Worm (Caenorhabditis elegans) whole organism, L4 larva: ENCODE measurements around the gene hpl-1.

Experiments used
- ZK546.5 ChIP-seq, 2 experiments: sonication (generic microtip); optimal IDR thresholded peaks; 2 replicates each; lab custom pipeline; 2017; ENCODE audit warnings: missing biosample characterization in 2 of 2, missing genetic modification characterization in 2 of 2
- aha-1 ChIP-seq: fragments of 150-350 bp; peaks from one replicate; lab custom pipeline; 2014; ENCODE audit warnings: missing biosample characterization, missing genetic modification characterization
- aly-2 ChIP-seq: sonication (generic microtip); optimal IDR thresholded peaks from 2 replicates; lab custom pipeline; 2018; ENCODE audit warnings: missing biosample characterization, missing genetic modification characterization
- ama-1 ChIP-seq: fragments of 150-350 bp; optimal IDR thresholded peaks from 2 replicates; lab custom pipeline; 2014; ENCODE audit warnings: inconsistent platforms, mixed read lengths
- attf-4 ChIP-seq: sonication (generic microtip); optimal IDR thresholded peaks from 3 replicates; lab custom pipeline; 2017; ENCODE audit warnings: missing biosample characterization, missing genetic modification characterization
- ceh-28 ChIP-seq: fragments of 150-350 bp; optimal IDR thresholded peaks from 2 replicates; lab custom pipeline; 2014; ENCODE audit warnings: missing biosample characterization, missing genetic modification reagents, missing genetic modification characterization
- cey-2 ChIP-seq: sonication (generic microtip); optimal IDR thresholded peaks from 3 replicates; lab custom pipeline; 2017; ENCODE audit warnings: missing genetic modification characterization, mild to moderate bottlenecking, missing compliant biosample characterization, antibody characterized with exemption, borderline replicate concordance; ENCODE audit not compliant: insufficient read depth
- ctbp-1 ChIP-seq: fragments of 200-800 bp; sonication (Bioruptor generic); IDR thresholded peaks from 2 replicates; pipeline ENCODE4 v1.3.6; 2022; ENCODE audit warnings: missing genetic modification reagents, missing genetic modification characterization, missing compliant biosample characterization
- daf-12 ChIP-seq: fragments of 150-350 bp; optimal IDR thresholded peaks from 2 replicates; lab custom pipeline; 2014; ENCODE audit warnings: missing biosample characterization, missing genetic modification reagents, missing genetic modification characterization
- dmd-6 ChIP-seq: fragments of 200-800 bp; sonication (Bioruptor generic); IDR thresholded peaks from 2 replicates; pipeline ENCODE4 v1.3.6; 2022; ENCODE audit warnings: missing genetic modification reagents, missing genetic modification characterization, missing compliant biosample characterization
- egl-27 ChIP-seq: sonication (generic microtip); optimal IDR thresholded peaks from 3 replicates; lab custom pipeline; 2017; ENCODE audit warnings: missing biosample characterization, missing genetic modification reagents, missing genetic modification characterization
- egl-43 ChIP-seq: fragments of 200-800 bp; sonication (Bioruptor generic); IDR thresholded peaks from 2 replicates; pipeline ENCODE4 v1.3.6; 2022; ENCODE audit warnings: missing genetic modification reagents, missing genetic modification characterization, missing compliant biosample characterization
- fkh-10 ChIP-seq: fragments of 150-350 bp; optimal IDR thresholded peaks from 2 replicates; lab custom pipeline; 2014; ENCODE audit warnings: missing biosample characterization, missing genetic modification reagents, missing genetic modification characterization
- hif-1 ChIP-seq, 2 experiments: sonication (generic microtip); optimal IDR thresholded peaks; 2 replicates each; lab custom pipeline; 2016 to 2017; ENCODE audit warnings: missing compliant biosample characterization in 2 of 2, missing genetic modification characterization in 2 of 2, missing genetic modification reagents in 2 of 2, missing genotype in 2 of 2, mild to moderate bottlenecking in 1 of 2
- hlh-11 ChIP-seq: fragments of 200-800 bp; sonication (Bioruptor generic); optimal IDR thresholded peaks from 2 replicates; lab custom pipeline; 2018; ENCODE audit warnings: mild to moderate bottlenecking, missing genetic modification characterization, missing compliant biosample characterization
- hlh-30 ChIP-seq: sonication (generic microtip); optimal IDR thresholded peaks from 2 replicates; lab custom pipeline; 2017; ENCODE audit warnings: antibody characterized with exemption, mild to moderate bottlenecking, missing genetic modification characterization, missing compliant biosample characterization; ENCODE audit not compliant: insufficient read depth
- hmg-1.1 ChIP-seq: fragments of 200-800 bp; sonication (Bioruptor generic); IDR thresholded peaks from 2 replicates; pipeline ENCODE4 v1.3.6; 2022; ENCODE audit warnings: missing genetic modification reagents, missing genetic modification characterization, missing compliant biosample characterization
- lin-1 ChIP-seq: fragments of 200-800 bp; sonication (Bioruptor generic); IDR thresholded peaks from 2 replicates; pipeline ENCODE4 v1.3.6; 2022; ENCODE audit warnings: missing genetic modification reagents, missing genetic modification characterization, missing compliant biosample characterization
- lin-13 ChIP-seq: fragments of 150-350 bp; optimal IDR thresholded peaks from 2 replicates; lab custom pipeline; 2014; ENCODE audit warnings: missing biosample characterization, missing genetic modification reagents, missing genetic modification characterization
- lin-15B ChIP-seq: fragments of 150-350 bp; sonication (generic microtip); optimal IDR thresholded peaks from 3 replicates; lab custom pipeline; 2014; ENCODE audit warnings: missing biosample characterization, missing genetic modification characterization
- lin-38 ChIP-seq: fragments of 200-800 bp; sonication (Bioruptor generic); IDR thresholded peaks from 2 replicates; pipeline ENCODE4 v1.3.6; 2022; ENCODE audit warnings: missing genetic modification reagents, missing genetic modification characterization, missing compliant biosample characterization
- lsy-2 ChIP-seq, 2 experiments: fragments of 150-350 bp in 1 of 2; sonication (generic microtip) in 1 of 2; optimal IDR thresholded peaks; 2 replicates each; lab custom pipeline; 2014 to 2017; ENCODE audit warnings: missing biosample characterization in 2 of 2, missing genetic modification characterization in 2 of 2
- madf-9 ChIP-seq: fragments of 200-800 bp; sonication (Bioruptor generic); conservative IDR thresholded peaks from 2 replicates; pipeline ENCODE4 v1.3.6; 2022; ENCODE audit warnings: missing genetic modification reagents, missing genetic modification characterization, missing compliant biosample characterization
- mdl-1 ChIP-seq, 2 experiments: fragments of 150-350 bp in 1 of 2; sonication (generic microtip) in 1 of 2; optimal IDR thresholded peaks; 2 replicates each; lab custom pipeline; 2014 to 2017; ENCODE audit warnings: missing biosample characterization in 2 of 2, missing genetic modification characterization in 2 of 2
- mep-1 ChIP-seq: fragments of 150-350 bp; sonication (generic microtip); optimal IDR thresholded peaks from 3 replicates; lab custom pipeline; 2014; ENCODE audit warnings: missing biosample characterization, missing genetic modification characterization
- nhr-11 ChIP-seq: fragments of 150-350 bp; optimal IDR thresholded peaks from 2 replicates; lab custom pipeline; 2014; ENCODE audit warnings: missing biosample characterization, missing genetic modification characterization
- nhr-6 ChIP-seq: fragments of 150-350 bp; optimal IDR thresholded peaks from 2 replicates; lab custom pipeline; 2014; ENCODE audit warnings: missing biosample characterization, missing genetic modification characterization
- nhr-76 ChIP-seq: fragments of 150-350 bp; optimal IDR thresholded peaks from 2 replicates; lab custom pipeline; 2014; ENCODE audit warnings: missing biosample characterization, missing genetic modification characterization
- nhr-77 ChIP-seq: fragments of 150-350 bp; optimal IDR thresholded peaks from 2 replicates; lab custom pipeline; 2014; ENCODE audit warnings: missing biosample characterization, missing genetic modification characterization
- rbr-2 ChIP-seq: sonication (generic microtip); optimal IDR thresholded peaks from 2 replicates; lab custom pipeline; 2016; ENCODE audit warnings: missing genotype, missing genetic modification characterization, missing compliant biosample characterization
- set-16 ChIP-seq: fragments of 200-800 bp; sonication (Bioruptor generic); IDR thresholded peaks from 2 replicates; pipeline ENCODE4 v1.3.6; 2022; ENCODE audit warnings: missing genetic modification reagents, missing genetic modification characterization, missing compliant biosample characterization
- tra-1 ChIP-seq: fragments of 200-800 bp; sonication (Bioruptor generic); IDR thresholded peaks from 2 replicates; pipeline ENCODE4 v1.3.6; 2022; ENCODE audit warnings: missing genetic modification reagents, missing genetic modification characterization, missing compliant biosample characterization
- unc-39 ChIP-seq: sonication (generic microtip); optimal IDR thresholded peaks from 2 replicates; lab custom pipeline; 2017; ENCODE audit warnings: missing biosample characterization, missing genetic modification characterization
- unc-62 ChIP-seq, 3 experiments: fragments of 150-350 bp in 1 of 3; sonication (generic microtip); optimal IDR thresholded peaks in 2 of 3; peaks in 1 of 3; 1 replicate in 1 of 3; 2 replicates in 2 of 3; lab custom pipeline; 2014 to 2017; ENCODE audit warnings: missing biosample characterization in 3 of 3, missing genetic modification characterization in 3 of 3, missing genetic modification reagents in 3 of 3, missing genotype in 1 of 3
- zfp-2 ChIP-seq: sonication (generic microtip); optimal IDR thresholded peaks from 2 replicates; lab custom pipeline; 2016; ENCODE audit warnings: mild to moderate bottlenecking, missing genetic modification characterization, missing compliant biosample characterization
- ztf-7 ChIP-seq: fragments of 150-350 bp; optimal IDR thresholded peaks from 2 replicates; lab custom pipeline; 2014; ENCODE audit warnings: missing biosample characterization, missing genetic modification characterization

hpl-1 gene

ce11 chrX:13206911-13207310, 38.3 kb upstream of the hpl-1 start:
- TF ChIP-seq ama-1 (no peak), zfp-2 (no peak), hif-1 (tag; optimal IDR thresholded peaks at IDR 0.05; lab: Kevin White, UChicago) (no peak), daf-12 (tag; lab: Kevin White, UChicago) (no peak), aha-1 (tag; lab: Kevin White, UChicago) (peak; percentile 16), ztf-7 (tag; lab: Kevin White, UChicago) (no peak)

ce11 chrX:13209026-13209425, 36.2 kb upstream of the hpl-1 start:
- TF ChIP-seq hmg-1.1 (0 out of 2 replicates have a peak, but pooled peaks have one; percentile 14), set-16 (peak; percentile 27; the same call in 1 of the 2 replicates), unc-62 (GFP tag; optimal IDR thresholded peaks at IDR 0.05 in 1 of 2; lab: Kevin White, UChicago) (peak in 1 of 2 experiments; percentile 53), unc-62 (tag; optimal IDR thresholded peaks at IDR 0.05; lab: Kevin White, UChicago) (no peak), tra-1 (GFP tag; lab: Robert Waterston, UW) (no peak), ceh-28 (tag; lab: Kevin White, UChicago) (no peak), aha-1 (tag; lab: Kevin White, UChicago) (peak; percentile 85)

ce11 chrX:13210478-13210877, 34.7 kb upstream of the hpl-1 start:
- no peak for TF ChIP-seq nhr-77
- no peak for TF ChIP-seq unc-39 (tag; lab: Kevin White, UChicago)
- no peak for TF ChIP-seq nhr-76 (tag; lab: Kevin White, UChicago)
- no peak for TF ChIP-seq attf-4 (tag; lab: Kevin White, UChicago)
- TF ChIP-seq aly-2 (tag; lab: Kevin White, UChicago) = no peak
- TF ChIP-seq nhr-6 (tag; lab: Kevin White, UChicago) = no peak
- peak in 1 of 2 experiments; percentile 43 for TF ChIP-seq unc-62 (GFP tag; optimal IDR thresholded peaks at IDR 0.05 in 1 of 2; lab: Kevin White, UChicago)
- TF ChIP-seq unc-62 (tag; optimal IDR thresholded peaks at IDR 0.05; lab: Kevin White, UChicago) = no peak
- TF ChIP-seq mep-1 (tag; lab: Kevin White, UChicago) = peak; percentile 71
- TF ChIP-seq dmd-6 = no peak
- TF ChIP-seq lin-38 = no peak
- TF ChIP-seq fkh-10 (GFP tag; lab: Kevin White, UChicago) = peak; percentile 71
- TF ChIP-seq hlh-30 (tag; lab: Kevin White, UChicago) = peak; percentile 35
- no peak for TF ChIP-seq egl-27 (tag; lab: Kevin White, UChicago)
- TF ChIP-seq rbr-2 (tag; lab: Kevin White, UChicago) = peak; percentile 24
- TF ChIP-seq mdl-1 (tag; optimal IDR thresholded peaks at IDR 0.05; lab: Kevin White, UChicago) = peak in 1 of 2 experiments; percentile 32
- peak in 1 of 2 experiments; percentile 61 for TF ChIP-seq lsy-2 (tag; optimal IDR thresholded peaks at IDR 0.05; lab: Kevin White, UChicago)
- TF ChIP-seq cey-2 (tag; lab: Kevin White, UChicago) = no peak
- peak; percentile 60; the same call in 1 of the 2 replicates for TF ChIP-seq ctbp-1 (GFP tag; lab: Robert Waterston, UW)
- TF ChIP-seq lin-15B (tag; lab: Kevin White, UChicago) = no peak
- no peak for TF ChIP-seq nhr-11 (tag; lab: Kevin White, UChicago)
- TF ChIP-seq hmg-1.1 = peak; percentile 57
- TF ChIP-seq hlh-11 (tag; lab: Kevin White, UChicago) = peak; percentile 10
- 0 out of 2 replicates have a peak, but pooled peaks have one; percentile 18 for TF ChIP-seq egl-43 (GFP tag; lab: Robert Waterston, UW)
- no peak for TF ChIP-seq madf-9 (GFP tag; lab: Robert Waterston, UW)
- no peak for TF ChIP-seq ZK546.5 (tag; optimal IDR thresholded peaks at IDR 0.05; lab: Kevin White, UChicago)

ce11 chrX:13212528-13212927, 32.7 kb upstream of the hpl-1 start:
- TF ChIP-seq lin-13 = no peak
- TF ChIP-seq lin-1 (GFP tag; lab: Robert Waterston, UW) = no peak
- no peak for TF ChIP-seq fkh-10 (GFP tag; lab: Kevin White, UChicago)
- peak in 1 of 2 experiments; percentile 19 for TF ChIP-seq unc-62 (GFP tag; optimal IDR thresholded peaks at IDR 0.05 in 1 of 2; lab: Kevin White, UChicago)
- no peak for TF ChIP-seq unc-62 (tag; optimal IDR thresholded peaks at IDR 0.05; lab: Kevin White, UChicago)
- TF ChIP-seq nhr-76 (tag; lab: Kevin White, UChicago) = no peak
